Worm (Caenorhabditis elegans): ENCODE results near the gene hda-1.

ce11 chrV:14482728-14483210 is 42.4 kb upstream of the hda-1 start, which contains the start of gene R02D5.3:
- no peak for TF ChIP-seq ztf-11 (tag; optimal IDR thresholded peaks at IDR 0.05)
- no peak for TF ChIP-seq nhr-28 (tag; optimal IDR thresholded peaks at IDR 0.05)
- no peak for TF ChIP-seq lsy-2 (tag; optimal IDR thresholded peaks at IDR 0.05)
- no peak for TF ChIP-seq snpc-4 (tag; optimal IDR thresholded peaks at IDR 0.05)
- TF ChIP-seq nhr-76 (tag; optimal IDR thresholded peaks at IDR 0.05): no peak
